Worm (Caenorhabditis elegans) whole organism, late embryonic: ENCODE results near the gene H12I13.6.

Experiments
- C08G9.2 ChIP-seq: sonication (generic microtip); optimal IDR thresholded peaks from 2 replicates; lab custom pipeline; 2016; ENCODE audit warnings: mild to moderate bottlenecking, missing genetic modification characterization, moderate library complexity, missing compliant biosample characterization
- K02D7.2 ChIP-seq: sonication (generic microtip); optimal IDR thresholded peaks from 2 replicates; lab custom pipeline; 2017; ENCODE audit warnings: mild to moderate bottlenecking, missing genetic modification characterization, missing compliant biosample characterization
- K09A11.1 ChIP-seq: sonication (generic microtip); optimal IDR thresholded peaks from 2 replicates; lab custom pipeline; 2017; ENCODE audit warnings: antibody characterized with exemption, mild to moderate bottlenecking, missing genetic modification characterization, missing compliant biosample characterization; ENCODE audit not compliant: insufficient read depth
- T23F11.4 ChIP-seq: fragments of 200-800 bp; sonication (Bioruptor generic); optimal IDR thresholded peaks from 2 replicates; lab custom pipeline; 2018; ENCODE audit warnings: mild to moderate bottlenecking, missing genetic modification characterization, missing compliant biosample characterization
- Y22D7AL.16 ChIP-seq: sonication (generic microtip); optimal IDR thresholded peaks from 2 replicates; lab custom pipeline; 2016; ENCODE audit warnings: missing genetic modification characterization, missing compliant biosample characterization
- ahr-1 ChIP-seq: sonication (generic microtip); optimal IDR thresholded peaks from 2 replicates; lab custom pipeline; 2016; ENCODE audit warnings: missing genetic modification characterization, missing compliant biosample characterization
- ceh-18 ChIP-seq: sonication (generic microtip); optimal IDR thresholded peaks from 2 replicates; lab custom pipeline; 2016; ENCODE audit warnings: missing genetic modification characterization, missing compliant biosample characterization
- ceh-19 ChIP-seq: fragments of 200-800 bp; sonication (Bioruptor generic); optimal IDR thresholded peaks from 2 replicates; lab custom pipeline; 2018; ENCODE audit warnings: mild to moderate bottlenecking, missing genetic modification characterization, missing compliant biosample characterization
- ceh-30 ChIP-seq: fragments of 150-350 bp; optimal IDR thresholded peaks from 2 replicates; lab custom pipeline; 2014; ENCODE audit warnings: missing biosample characterization, missing genetic modification characterization
- ceh-31 ChIP-seq: sonication (generic microtip); optimal IDR thresholded peaks from 2 replicates; lab custom pipeline; 2016; ENCODE audit warnings: missing genetic modification characterization, missing compliant biosample characterization
- ceh-34 ChIP-seq: sonication (generic microtip); optimal IDR thresholded peaks from 2 replicates; lab custom pipeline; 2016; ENCODE audit warnings: mild to moderate bottlenecking, missing genetic modification characterization, missing compliant biosample characterization
- ceh-45 ChIP-seq: fragments of 200-800 bp; sonication (Bioruptor generic); IDR thresholded peaks from 2 replicates; pipeline ENCODE4 v1.3.6; 2022; ENCODE audit warnings: missing genetic modification reagents, missing genetic modification characterization, missing compliant biosample characterization
- ceh-48 ChIP-seq: sonication (generic microtip); optimal IDR thresholded peaks from 2 replicates; lab custom pipeline; 2016; ENCODE audit warnings: missing genetic modification characterization, inconsistent platforms, missing compliant biosample characterization
- ceh-6 ChIP-seq: fragments of 200-800 bp; sonication (Bioruptor generic); optimal IDR thresholded peaks from 2 replicates; lab custom pipeline; 2018; ENCODE audit warnings: mild to moderate bottlenecking, missing genetic modification characterization, missing compliant biosample characterization
- ceh-9 ChIP-seq: sonication (generic microtip); optimal IDR thresholded peaks from 2 replicates; lab custom pipeline; 2016; ENCODE audit warnings: mild to moderate bottlenecking, missing genetic modification characterization, inconsistent platforms, missing compliant biosample characterization
- dmd-4 ChIP-seq: sonication (generic microtip); optimal IDR thresholded peaks from 2 replicates; lab custom pipeline; 2016; ENCODE audit warnings: borderline replicate concordance, missing genetic modification characterization, missing compliant biosample characterization
- dve-1 ChIP-seq: sonication (generic microtip); optimal IDR thresholded peaks from 2 replicates; lab custom pipeline; 2017; ENCODE audit warnings: antibody characterized with exemption, mild to moderate bottlenecking, missing genetic modification characterization, missing compliant biosample characterization
- ets-4 ChIP-seq: sonication (generic microtip); optimal IDR thresholded peaks from 2 replicates; lab custom pipeline; 2016; ENCODE audit warnings: missing genetic modification characterization, missing compliant biosample characterization
- eyg-1 ChIP-seq: sonication (generic microtip); optimal IDR thresholded peaks from 2 replicates; lab custom pipeline; 2016; ENCODE audit warnings: missing genotype, missing genetic modification characterization, missing compliant biosample characterization
- fax-1 ChIP-seq: sonication (generic microtip); optimal IDR thresholded peaks from 2 replicates; lab custom pipeline; 2016; ENCODE audit warnings: missing genotype, missing genetic modification characterization, missing compliant biosample characterization
- gmeb-2 ChIP-seq: sonication (generic microtip); optimal IDR thresholded peaks from 2 replicates; lab custom pipeline; 2016; ENCODE audit warnings: missing genetic modification characterization, inconsistent platforms, missing compliant biosample characterization
- mec-3 ChIP-seq: sonication (generic microtip); optimal IDR thresholded peaks from 2 replicates; lab custom pipeline; 2016; ENCODE audit warnings: borderline replicate concordance, missing genetic modification characterization, missing compliant biosample characterization
- pag-3 ChIP-seq: sonication (generic microtip); optimal IDR thresholded peaks from 2 replicates; lab custom pipeline; 2016; ENCODE audit warnings: missing compliant biosample characterization, missing genetic modification characterization, borderline replicate concordance
- pat-9 ChIP-seq: fragments of 200-800 bp; sonication (Bioruptor generic); optimal IDR thresholded peaks from 2 replicates; lab custom pipeline; 2018; ENCODE audit warnings: mild to moderate bottlenecking, missing genetic modification characterization, moderate library complexity, missing compliant biosample characterization
- ref-2 ChIP-seq: sonication (generic microtip); optimal IDR thresholded peaks from 2 replicates; lab custom pipeline; 2016; ENCODE audit warnings: missing genetic modification characterization, missing compliant biosample characterization
- rnt-1 ChIP-seq: sonication (generic microtip); optimal IDR thresholded peaks from 2 replicates; lab custom pipeline; 2016; ENCODE audit warnings: missing genetic modification characterization, missing compliant biosample characterization
- sdc-2 ChIP-seq: sonication (generic microtip); optimal IDR thresholded peaks from 2 replicates; lab custom pipeline; 2016; ENCODE audit warnings: missing genotype, missing genetic modification characterization, missing compliant biosample characterization
- sox-4 ChIP-seq: sonication (generic microtip); optimal IDR thresholded peaks from 2 replicates; lab custom pipeline; 2017; ENCODE audit warnings: mild to moderate bottlenecking, missing genetic modification characterization, inconsistent platforms, missing compliant biosample characterization
- unc-42 ChIP-seq: sonication (generic microtip); optimal IDR thresholded peaks from 2 replicates; lab custom pipeline; 2016; ENCODE audit warnings: missing genotype, missing genetic modification characterization, missing compliant biosample characterization
- unc-55 ChIP-seq: sonication (generic microtip); optimal IDR thresholded peaks from 2 replicates; lab custom pipeline; 2017; ENCODE audit warnings: missing biosample characterization, missing genetic modification reagents, missing genetic modification characterization
- unc-86 ChIP-seq: sonication (generic microtip); optimal IDR thresholded peaks from 2 replicates; lab custom pipeline; 2016; ENCODE audit warnings: missing genetic modification characterization, missing compliant biosample characterization
- zip-5 ChIP-seq: sonication (generic microtip); optimal IDR thresholded peaks from 2 replicates; lab custom pipeline; 2016; ENCODE audit warnings: missing genetic modification characterization, missing compliant biosample characterization
- ztf-16 ChIP-seq: sonication (generic microtip); optimal IDR thresholded peaks from 2 replicates; lab custom pipeline; 2017; ENCODE audit warnings: missing genetic modification characterization, missing compliant biosample characterization

Gene H12I13.6

ce11 chrII:6077604-6078003 lies at the start of gene H12I13.6:
TSS of gene H12I13.6 (plus strand) at chrII:6077904.
- no peak for TF ChIP-seq K02D7.2 (tag; lab: Kevin White, UChicago)
- TF ChIP-seq pag-3 (tag; lab: Kevin White, UChicago) = no peak
- TF ChIP-seq eyg-1 (tag; lab: Kevin White, UChicago) = no peak
- TF ChIP-seq ets-4 (tag; lab: Kevin White, UChicago) = no peak
- no peak for TF ChIP-seq ceh-6 (GFP tag; lab: Kevin White, UChicago)
- TF ChIP-seq mec-3 (tag; lab: Kevin White, UChicago) = no peak
- no peak for TF ChIP-seq C08G9.2 (tag; lab: Kevin White, UChicago)
- TF ChIP-seq K09A11.1 (tag; lab: Kevin White, UChicago) = no peak
- TF ChIP-seq ahr-1 (tag; lab: Kevin White, UChicago) = no peak
- no peak for TF ChIP-seq gmeb-2
- no peak for TF ChIP-seq ceh-31 (tag; lab: Kevin White, UChicago)

- TF ChIP-seq fax-1 (tag; lab: Kevin White, UChicago) (no peak), rnt-1 (tag; lab: Kevin White, UChicago) (peak; percentile 55), ztf-16 (no peak), Y22D7AL.16 (tag; lab: Kevin White, UChicago) (no peak), ceh-18 (tag; lab: Kevin White, UChicago) (peak; percentile 59), ceh-34 (tag; lab: Kevin White, UChicago) (no peak), ceh-19 (GFP tag; lab: Kevin White, UChicago) (no peak), dve-1 (no peak), pat-9 (tag; lab: Kevin White, UChicago) (no peak), ref-2 (no peak), unc-86 (tag; lab: Kevin White, UChicago) (no peak), dmd-4 (no peak), ceh-30 (no peak), unc-55 (GFP tag; lab: Kevin White, UChicago) (peak; percentile 66), ceh-9 (no peak), T23F11.4 (GFP tag; lab: Kevin White, UChicago) (no peak), ceh-45 (no peak), ahr-1 (tag; lab: Kevin White, UChicago) (no peak), ceh-48 (tag; lab: Kevin White, UChicago) (no peak)
Measured at ce11 chrII:6028594-6029141, 49.0 kb upstream of the H12I13.6 start.

DNA sequence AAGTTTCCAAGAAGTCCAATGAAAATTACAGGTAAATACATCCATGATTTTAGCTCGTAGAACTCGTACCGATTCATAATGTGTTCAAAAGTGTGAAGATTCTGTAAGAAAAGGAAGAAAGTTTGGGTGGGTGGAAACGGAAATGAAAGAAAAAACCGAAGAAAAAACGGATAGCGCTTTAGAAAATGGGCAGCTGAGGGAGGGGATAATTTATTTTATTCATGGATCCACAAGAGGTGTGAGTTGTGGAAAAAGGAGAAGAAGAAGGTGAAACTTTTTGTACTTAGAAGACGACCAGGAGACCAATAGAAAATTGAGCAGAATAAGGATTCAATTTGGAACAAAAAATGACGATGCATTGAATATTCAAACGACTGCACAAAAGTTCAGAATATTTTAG lies 46.6 kb upstream of the H12I13.6 start, which contains the start of gene frpr-16:
Gene frpr-16, minus strand, starts transcription at position 101 of the 400 bp plus-strand sequence.
- TF ChIP-seq ceh-19 (GFP tag; lab: Kevin White, UChicago) = no peak
- TF ChIP-seq zip-5 (tag; lab: Kevin White, UChicago) = no peak

DNA sequence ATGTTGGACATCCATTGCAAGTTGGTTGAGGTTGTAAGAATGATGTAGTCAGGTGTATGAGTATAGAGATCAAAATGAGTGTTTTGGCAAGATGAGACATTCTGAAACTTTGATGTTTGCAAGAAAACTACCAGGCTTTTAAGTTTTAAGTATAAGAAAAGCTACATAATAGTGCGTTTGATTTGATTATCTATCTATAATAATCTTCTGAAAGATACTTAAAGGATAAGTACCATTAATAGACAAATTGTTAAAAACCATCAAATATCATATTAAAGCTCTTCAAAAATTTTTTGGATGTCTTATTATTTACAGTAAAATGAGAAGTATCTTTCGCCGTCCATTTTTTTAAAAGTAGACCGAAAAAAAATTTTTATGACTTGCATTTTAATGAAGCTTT lies 34.5 kb upstream of the H12I13.6 start, which contains the start of gene R12C12.10:
Gene R12C12.10, minus strand, starts transcription at position 101 of the 400 bp plus-strand sequence.
- TF ChIP-seq sox-4 (tag; lab: Kevin White, UChicago) = no peak

DNA sequence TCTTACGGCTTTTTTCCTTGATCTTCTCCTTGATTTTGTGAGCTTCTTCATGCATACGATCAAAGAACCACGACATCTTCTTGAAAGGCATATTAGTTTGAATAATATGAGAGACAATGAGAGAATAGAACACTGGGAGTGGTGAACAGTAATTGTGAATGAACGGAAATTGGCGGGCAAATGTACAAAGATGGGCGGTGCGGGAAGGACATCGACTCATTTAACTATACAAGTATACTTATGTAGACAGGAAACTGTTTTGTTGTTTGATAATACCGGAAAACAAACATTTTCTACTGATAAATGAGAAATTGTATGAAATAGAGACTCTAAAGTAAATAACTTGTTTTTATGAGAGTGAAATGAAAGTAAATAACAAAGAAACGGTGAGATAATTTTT lies 32.7 kb upstream of the H12I13.6 start, which contains the start of gene R12C12.5:
Gene R12C12.5, minus strand, starts transcription at position 101 of the 400 bp plus-strand sequence.
- TF ChIP-seq sdc-2 (tag; lab: Kevin White, UChicago) (no peak), unc-42 (tag; lab: Kevin White, UChicago) (no peak), ztf-16 (no peak)
